Fruit fly (Drosophila melanogaster): ENCODE results near the gene pinta.

Gene pinta

dm6 chr3R:22420911-22421310 is 3.8 kb downstream of the pinta start, which contains the start of the genes Nop56 and mats:
Gene Nop56 (minus strand): TSS chr3R:22421068.
Gene mats (plus strand): TSS chr3R:22421161.
- TF ChIP-seq nerfin-1 (tag; optimal IDR thresholded peaks at IDR 0.05) (peak; percentile 29), Pdp1 (GFP tag; optimal IDR thresholded peaks at IDR 0.05) (peak in 1 of 2 experiments; percentile 55), Ptx1 (GFP tag; IDR thresholded peaks at IDR 0.05) (no peak), CG7745 (tag; optimal IDR thresholded peaks at IDR 0.05) (peak; percentile 21), Kr (GFP tag; optimal IDR thresholded peaks at IDR 0.05) (no peak), esg (GFP tag; conservative IDR thresholded peaks at IDR 0.05) (no peak), cg (GFP tag; optimal IDR thresholded peaks at IDR 0.05) (peak; percentile 73), CG18476 (GFP tag; optimal IDR thresholded peaks at IDR 0.05) (no peak), CG11560 (tag; IDR thresholded peaks at IDR 0.05) (no peak), CG13775 (GFP tag; optimal IDR thresholded peaks at IDR 0.05) (no peak), CG6791 (GFP tag; IDR thresholded peaks at IDR 0.05; ENCODE audit: partially characterized antibody) (peak; percentile 55; the same call in 2 of the 3 replicates), Ets65A (GFP tag) (no peak), Elba2 (GFP tag; optimal IDR thresholded peaks at IDR 0.05) (peak; percentile 84), pzg (GFP tag; optimal IDR thresholded peaks at IDR 0.05) (peak; percentile 96), vvl (GFP tag; IDR thresholded peaks at IDR 0.05) (peak; percentile 44; the same call in 1 of the 2 replicates), btn (GFP tag; optimal IDR thresholded peaks at IDR 0.05) (no peak), CG16815 (GFP tag; optimal IDR thresholded peaks at IDR 0.05) (no peak), toy (GFP tag; IDR thresholded peaks at IDR 0.05) (no peak), CG1832 (GFP tag; optimal IDR thresholded peaks at IDR 0.05) (peak; percentile 33), CG13287 (GFP tag; IDR thresholded peaks at IDR 0.05; ENCODE audit: partially characterized antibody) (peak; percentile 57; the same call in 1 of the 2 replicates), unpg (GFP tag; optimal IDR thresholded peaks at IDR 0.05) (no peak), CG2120 (GFP tag; optimal IDR thresholded peaks at IDR 0.05) (no peak), CG13624 (GFP tag; optimal IDR thresholded peaks at IDR 0.05) (peak; percentile 15), CG11504 (tag; optimal IDR thresholded peaks at IDR 0.05) (no peak), trh (GFP tag; optimal IDR thresholded peaks at IDR 0.05) (no peak), Bteb2 (GFP tag; optimal IDR thresholded peaks at IDR 0.05) (no peak), HmgZ (tag; optimal IDR thresholded peaks at IDR 0.05) (peak; percentile 45), CG31441 (GFP tag; IDR thresholded peaks at IDR 0.05) (peak; percentile 8; the same call in 1 of the 2 replicates), cas (GFP tag; IDR thresholded peaks at IDR 0.05) (no peak), chinmo (GFP tag; IDR thresholded peaks at IDR 0.05; ENCODE audit: partially characterized antibody) (0 out of 4 replicates have a peak, but pooled peaks have one; percentile 75), CG14014 (GFP tag; IDR thresholded peaks at IDR 0.05) (no peak), CG8944 (GFP tag; optimal IDR thresholded peaks at IDR 0.05) (no peak), pnt (GFP tag; optimal IDR thresholded peaks at IDR 0.05) (no peak), Stat92E (GFP tag; optimal IDR thresholded peaks at IDR 0.05) (peak in 1 of 3 experiments; percentile 78), CG6175 (GFP tag; IDR thresholded peaks at IDR 0.05) (no peak), Oli (tag; optimal IDR thresholded peaks at IDR 0.05) (no peak), Fer1 (GFP tag; optimal IDR thresholded peaks at IDR 0.05) (peak; percentile 24), CG30020 (tag; optimal IDR thresholded peaks at IDR 0.05) (peak; percentile 48), chn (GFP tag; optimal IDR thresholded peaks at IDR 0.05) (no peak), CG11247 (GFP tag; IDR thresholded peaks at IDR 0.05) (no peak), CG33213 (GFP tag; optimal IDR thresholded peaks at IDR 0.05) (peak; percentile 6), CG12391 (tag; optimal IDR thresholded peaks at IDR 0.05) (peak; percentile 10), CG6854 (GFP tag; optimal IDR thresholded peaks at IDR 0.05) (no peak), NC2α (GFP tag; optimal IDR thresholded peaks at IDR 0.05) (no peak), NfI (GFP tag; optimal IDR thresholded peaks at IDR 0.05) (peak; percentile 21), Lpt (GFP tag; optimal IDR thresholded peaks at IDR 0.05) (no peak), CG10979 (tag; optimal IDR thresholded peaks at IDR 0.05) (no peak), zen (tag; optimal IDR thresholded peaks at IDR 0.05) (peak; percentile 13), emc (GFP tag; optimal IDR thresholded peaks at IDR 0.05) (no peak), D19B (GFP tag; optimal IDR thresholded peaks at IDR 0.05) (no peak), Fer2 (tag; optimal IDR thresholded peaks at IDR 0.05) (no peak)
